Worm (Caenorhabditis elegans): Measurements from ENCODE around the gene tbc-20.

The tbc-20 gene

DNA sequence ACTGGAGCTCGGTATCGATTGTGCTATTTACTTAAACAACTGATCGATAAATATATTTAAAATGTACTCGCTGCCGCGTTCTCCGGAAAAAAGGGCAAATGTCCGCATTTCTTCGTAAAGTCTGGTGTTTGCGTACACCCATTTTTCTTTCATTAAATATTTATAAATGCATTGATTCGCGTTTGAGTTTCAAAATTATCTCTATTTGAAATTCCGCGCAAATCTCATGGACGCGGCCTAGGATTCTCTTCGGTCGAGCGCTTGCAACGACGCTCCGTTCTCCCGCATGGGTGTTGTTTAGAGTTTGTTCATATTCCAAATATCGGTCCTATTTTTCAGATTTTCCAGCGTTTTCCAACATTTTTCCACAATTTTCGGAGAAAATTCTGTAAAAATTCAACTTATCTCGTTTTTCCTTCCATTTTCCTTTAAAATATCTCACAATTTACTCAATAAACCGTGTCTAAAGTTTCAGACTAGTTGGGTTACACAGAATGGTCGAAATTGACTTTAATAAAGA, 3.3 kb upstream of the tbc-20 start, which contains the start of gene eif-3.B (continued):
- TF ChIP-seq elt-4 (tag; optimal IDR thresholded peaks at IDR 0.05) (no peak), nhr-232 (tag; optimal IDR thresholded peaks at IDR 0.05) (peak; percentile 12), mec-3 (tag; optimal IDR thresholded peaks at IDR 0.05; ENCODE audit: borderline replicate concordance) (peak; percentile 84), ttx-3 (tag; optimal IDR thresholded peaks at IDR 0.05) (peak; percentile 29), ceh-18 (tag; optimal IDR thresholded peaks at IDR 0.05) (peak; percentile 76), hlh-15 (tag; optimal IDR thresholded peaks at IDR 0.05) (peak; percentile 15), sdc-2 (tag; optimal IDR thresholded peaks at IDR 0.05) (no peak), pros-1 (tag; optimal IDR thresholded peaks at IDR 0.05) (no peak), ceh-24 (tag; optimal IDR thresholded peaks at IDR 0.05) (no peak), lin-11 (tag; optimal IDR thresholded peaks at IDR 0.05) (no peak)

ce11 chrII:14799367-14799766, 1.1 kb downstream of the tbc-20 start:
- TF ChIP-seq fax-1 (tag; optimal IDR thresholded peaks at IDR 0.05) (no peak), fkh-6 (tag; optimal IDR thresholded peaks at IDR 0.05) (no peak), ceh-31 (tag; optimal IDR thresholded peaks at IDR 0.05) (no peak), lin-11 (tag; optimal IDR thresholded peaks at IDR 0.05) (no peak), K09A11.1 (tag; optimal IDR thresholded peaks at IDR 0.05; ENCODE audit: insufficient read depth) (no peak), ceh-45 (GFP tag; IDR thresholded peaks at IDR 0.05) (no peak), ceh-6 (GFP tag; optimal IDR thresholded peaks at IDR 0.05) (no peak), ceh-24 (tag; optimal IDR thresholded peaks at IDR 0.05) (no peak), che-1 (tag; optimal IDR thresholded peaks at IDR 0.05) (no peak), ceh-22 (tag; optimal IDR thresholded peaks at IDR 0.05) (no peak), madf-2 (tag; optimal IDR thresholded peaks at IDR 0.05) (no peak), npax-4 (tag; optimal IDR thresholded peaks at IDR 0.05) (no peak)

- 0 out of 2 replicates have a peak, but pooled peaks have one; percentile 17 for TF ChIP-seq unc-3 (GFP tag; conservative IDR thresholded peaks at IDR 0.05)
- no peak for TF ChIP-seq unc-3 (tag; optimal IDR thresholded peaks at IDR 0.05)
- no peak for TF ChIP-seq lin-11 (tag; optimal IDR thresholded peaks at IDR 0.05)
Observed at ce11 chrII:14801086-14801531, 2.8 kb downstream of the tbc-20 start.

ce11 chrII:14804259-14804899, 6.1 kb downstream of the tbc-20 start, which contains the start of gene W01D2.3:
TSS of gene W01D2.3 (minus strand) at chrII:14804309.
- TF ChIP-seq ceh-18 (tag; optimal IDR thresholded peaks at IDR 0.05) (peak; percentile 82), hlh-15 (tag; optimal IDR thresholded peaks at IDR 0.05) (peak; percentile 73), sdc-2 (tag; optimal IDR thresholded peaks at IDR 0.05) (peak; percentile 89), npax-4 (tag; optimal IDR thresholded peaks at IDR 0.05) (peak; percentile 75), T23F11.4 (GFP tag; optimal IDR thresholded peaks at IDR 0.05) (peak; percentile 85), elt-2 (tag; optimal IDR thresholded peaks at IDR 0.05) (peak; percentile 91), ama-1 (optimal IDR thresholded peaks at IDR 0.05) (no peak), ztf-16 (tag; optimal IDR thresholded peaks at IDR 0.05) (peak; percentile 94), dmd-4 (tag; optimal IDR thresholded peaks at IDR 0.05; ENCODE audit: borderline replicate concordance) (peak; percentile 87), fkh-10 (GFP tag; optimal IDR thresholded peaks at IDR 0.05) (no peak), tbx-7 (tag; optimal IDR thresholded peaks at IDR 0.05) (peak; percentile 71), lim-6 (tag; optimal IDR thresholded peaks at IDR 0.05) (peak; percentile 81), syd-9 (tag; optimal IDR thresholded peaks at IDR 0.05) (peak; percentile 78), unc-55 (GFP tag; optimal IDR thresholded peaks at IDR 0.05) (no peak), pag-3 (tag; optimal IDR thresholded peaks at IDR 0.05; ENCODE audit: borderline replicate concordance) (peak; percentile 72), zip-5 (tag; optimal IDR thresholded peaks at IDR 0.05) (peak; percentile 71), ceh-45 (GFP tag; IDR thresholded peaks at IDR 0.05) (peak; percentile 56), pha-2 (tag; optimal IDR thresholded peaks at IDR 0.05) (peak; percentile 92), eyg-1 (tag; optimal IDR thresholded peaks at IDR 0.05) (peak; percentile 97), ttx-3 (tag; optimal IDR thresholded peaks at IDR 0.05) (peak; percentile 84), K09A11.1 (tag; optimal IDR thresholded peaks at IDR 0.05; ENCODE audit: insufficient read depth) (peak; percentile 66), ceh-34 (tag; optimal IDR thresholded peaks at IDR 0.05) (peak; percentile 96), dve-1 (tag; optimal IDR thresholded peaks at IDR 0.05) (peak; percentile 79), nhr-11 (tag; optimal IDR thresholded peaks at IDR 0.05) (no peak), Y22D7AL.16 (tag; optimal IDR thresholded peaks at IDR 0.05) (peak; percentile 77), fkh-6 (tag; optimal IDR thresholded peaks at IDR 0.05) (peak; percentile 86), ceh-2 (tag; optimal IDR thresholded peaks at IDR 0.05) (peak; percentile 87), pat-9 (tag; optimal IDR thresholded peaks at IDR 0.05) (peak; percentile 88), unc-86 (tag; optimal IDR thresholded peaks at IDR 0.05) (peak; percentile 90), odd-2 (tag; optimal IDR thresholded peaks at IDR 0.05) (peak; percentile 61), ref-2 (tag; optimal IDR thresholded peaks at IDR 0.05) (peak; percentile 95)

Measured in whole organism, late embryonic.